Worm (Caenorhabditis elegans): Measurements from ENCODE around the gene dim-1.
A peak's percentile ranks its signal among the peaks of the same experiment; 100 is the strongest.

DNA sequence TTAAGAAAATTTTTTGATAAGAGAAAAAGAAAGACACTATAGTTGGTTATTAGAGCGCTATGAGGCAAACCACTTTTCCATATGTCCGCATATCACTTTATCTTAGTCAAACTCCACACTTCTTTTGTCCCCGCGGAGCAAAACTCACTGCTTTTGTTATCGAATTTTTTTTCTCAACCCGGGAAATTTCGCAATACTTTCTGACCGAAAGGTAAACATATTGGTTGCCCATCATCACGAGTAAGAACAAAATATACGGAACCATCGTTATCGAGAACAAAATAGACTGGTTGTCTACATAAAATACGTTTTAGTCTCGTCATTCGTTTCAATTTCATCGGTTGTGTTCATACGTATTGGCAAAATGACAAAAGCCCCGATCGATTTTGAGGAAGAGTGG, 11.3 kb upstream of the dim-1 start, which contains the start of gene C18A11.1:
- TF ChIP-seq nhr-237 (tag; optimal IDR thresholded peaks at IDR 0.05) (no peak), ces-1 (GFP tag; optimal IDR thresholded peaks at IDR 0.05) (no peak), lsy-2 (tag; optimal IDR thresholded peaks at IDR 0.05) (no peak), pqm-1 (tag; optimal IDR thresholded peaks at IDR 0.05) (peak; percentile 29), T20F7.1 (GFP tag; optimal IDR thresholded peaks at IDR 0.05) (peak; percentile 38), aly-2 (tag; optimal IDR thresholded peaks at IDR 0.05) (no peak), cey-2 (tag; optimal IDR thresholded peaks at IDR 0.05; ENCODE audit: borderline replicate concordance, insufficient read depth) (no peak)

All from whole organism, L4 larva.